Worm (Caenorhabditis elegans) whole organism, early embryonic: ENCODE results near the gene F21D5.6.
A peak's percentile ranks its signal among the peaks of the same experiment; 100 is the strongest.

Experiments used
- F13C5.2 ChIP-seq: sonication (generic microtip); optimal IDR thresholded peaks from 2 replicates; lab custom pipeline; 2017; ENCODE audit warnings: mild to moderate bottlenecking, missing genetic modification characterization, inconsistent platforms, missing compliant biosample characterization
- ama-1 ChIP-seq: fragments of 150-350 bp; optimal IDR thresholded peaks from 2 replicates; lab custom pipeline; 2014
- ceh-13 ChIP-seq: fragments of 200-800 bp; sonication (Bioruptor generic); optimal IDR thresholded peaks from 2 replicates; lab custom pipeline; 2018; ENCODE audit warnings: mild to moderate bottlenecking, missing genetic modification characterization, missing compliant biosample characterization
- flt-1 ChIP-seq: fragments of 200-800 bp; sonication (Bioruptor generic); IDR thresholded peaks from 2 replicates; pipeline ENCODE4 v1.3.6; 2022; ENCODE audit warnings: missing genetic modification characterization, missing compliant biosample characterization
- hmbx-1 ChIP-seq: sonication (generic microtip); optimal IDR thresholded peaks from 2 replicates; lab custom pipeline; 2016; ENCODE audit warnings: mild to moderate bottlenecking, missing genetic modification characterization, missing compliant biosample characterization
- pes-1 ChIP-seq: fragments of 200-800 bp; sonication (Bioruptor generic); IDR thresholded peaks from 2 replicates; pipeline ENCODE4 v1.3.6; 2022; ENCODE audit warnings: missing genetic modification reagents, missing genetic modification characterization, missing compliant biosample characterization
- scrt-1 ChIP-seq: fragments of 200-800 bp; sonication (Bioruptor generic); IDR thresholded peaks from 2 replicates; pipeline ENCODE4 v1.3.6; 2022; ENCODE audit warnings: missing genetic modification characterization, missing compliant biosample characterization

DNA sequence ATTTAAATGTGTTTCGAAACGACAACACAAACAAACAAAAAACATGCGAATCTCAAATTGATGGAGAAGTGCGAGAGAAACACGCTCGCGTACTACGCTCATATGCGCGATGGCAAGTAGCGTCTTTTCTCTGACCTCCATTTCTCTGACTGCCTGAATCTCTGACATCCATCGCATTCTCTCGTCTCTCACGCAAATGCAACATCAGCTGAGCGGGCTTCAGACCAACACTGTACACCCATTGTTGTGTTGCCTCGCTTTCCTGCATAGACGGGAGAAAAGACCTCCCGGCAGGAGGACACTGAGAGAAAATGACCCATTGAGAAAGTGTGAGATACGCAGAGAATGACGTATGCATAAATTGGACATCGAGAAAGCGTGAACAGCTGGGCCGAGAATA lies 41.0 kb upstream of the F21D5.6 start:
- TF ChIP-seq ama-1 (lab: Kevin White, UChicago) (no peak), ceh-13 (GFP tag; lab: Kevin White, UChicago) (no peak), pes-1 (no peak), scrt-1 (0 out of 2 replicates have a peak, but pooled peaks have one; percentile 31), F13C5.2 (tag; lab: Kevin White, UChicago) (peak; percentile 33), hmbx-1 (tag; lab: Kevin White, UChicago) (no peak), flt-1 (GFP tag; lab: Robert Waterston, UW) (0 out of 2 replicates have a peak, but pooled peaks have one; percentile 6)
